Fruit fly (Drosophila melanogaster): Measurements from ENCODE around the gene Oga.
A peak's percentile ranks its signal among the peaks of the same experiment; 100 is the strongest.

Gene Oga

dm6 chr3R:21189520-21190180, 29.2 kb upstream of the Oga start:
- TF ChIP-seq Med (GFP tag): peak; percentile 59
- peak; percentile 80 for TF ChIP-seq CG8388 (GFP tag; optimal IDR thresholded peaks at IDR 0.05)
- TF ChIP-seq Pdp1 (GFP tag; optimal IDR thresholded peaks at IDR 0.05): peak in 1 of 2 experiments; percentile 26
- TF ChIP-seq al (GFP tag; IDR thresholded peaks at IDR 0.05): no peak
- TF ChIP-seq sens (GFP tag): peak; percentile 68
- no peak for TF ChIP-seq CG10366 (GFP tag; IDR thresholded peaks at IDR 0.05)
- peak; percentile 55 for TF ChIP-seq CG12769 (tag; optimal IDR thresholded peaks at IDR 0.05)

dm6 chr3R:21190797-21191401, 28.0 kb upstream of the Oga start:
- TF ChIP-seq ro (GFP tag; IDR thresholded peaks at IDR 0.05): no peak
- TF ChIP-seq Lpt (GFP tag; optimal IDR thresholded peaks at IDR 0.05): no peak
- TF ChIP-seq CG13296 (GFP tag; optimal IDR thresholded peaks at IDR 0.05): peak; percentile 21
- TF ChIP-seq CG1529 (GFP tag; optimal IDR thresholded peaks at IDR 0.05): no peak
- TF ChIP-seq CG11504 (tag; optimal IDR thresholded peaks at IDR 0.05): no peak
- no peak for TF ChIP-seq CG4854 (GFP tag; optimal IDR thresholded peaks at IDR 0.05)
- peak; percentile 21 for TF ChIP-seq mirr (GFP tag; optimal IDR thresholded peaks at IDR 0.05)
- TF ChIP-seq CG10366 (GFP tag; IDR thresholded peaks at IDR 0.05): no peak
- no peak for TF ChIP-seq p53 (GFP tag; optimal IDR thresholded peaks at IDR 0.05)
- TF ChIP-seq CG15011 (GFP tag; optimal IDR thresholded peaks at IDR 0.05): no peak
- no peak for TF ChIP-seq Blimp-1 (GFP tag; optimal IDR thresholded peaks at IDR 0.05)
- no peak for TF ChIP-seq CG17361 (GFP tag; IDR thresholded peaks at IDR 0.05)
- TF ChIP-seq chinmo (GFP tag; IDR thresholded peaks at IDR 0.05; ENCODE audit: partially characterized antibody): 0 out of 4 replicates have a peak, but pooled peaks have one; percentile 59
- no peak for TF ChIP-seq MBD-R2 (GFP tag; IDR thresholded peaks at IDR 0.05)
- no peak for TF ChIP-seq Lhr (GFP tag; optimal IDR thresholded peaks at IDR 0.05)
- TF ChIP-seq Trl (optimal IDR thresholded peaks at IDR 0.05): peak; percentile 48 to 70
- no peak for TF ChIP-seq Trl (GFP tag; optimal IDR thresholded peaks at IDR 0.05)
- no peak for TF ChIP-seq E2f2 (GFP tag; IDR thresholded peaks at IDR 0.05)
- TF ChIP-seq cwo (GFP tag; optimal IDR thresholded peaks at IDR 0.05): no peak
- TF ChIP-seq HLH3B (GFP tag; IDR thresholded peaks at IDR 0.05): no peak
- TF ChIP-seq pita (GFP tag; optimal IDR thresholded peaks at IDR 0.05): no peak
- peak; percentile 63 for TF ChIP-seq CG13894 (tag; optimal IDR thresholded peaks at IDR 0.05)
- no peak for TF ChIP-seq CG13123 (GFP tag; optimal IDR thresholded peaks at IDR 0.05)
- TF ChIP-seq sug (tag; optimal IDR thresholded peaks at IDR 0.05): peak; percentile 21
- no peak for TF ChIP-seq ci (GFP tag; IDR thresholded peaks at IDR 0.05)
- TF ChIP-seq lmd (GFP tag; IDR thresholded peaks at IDR 0.05): no peak
- no peak for TF ChIP-seq zfh2 (GFP tag; optimal IDR thresholded peaks at IDR 0.05)
- peak; percentile 22 for TF ChIP-seq CG3163 (GFP tag; optimal IDR thresholded peaks at IDR 0.05)
- TF ChIP-seq klu (GFP tag; IDR thresholded peaks at IDR 0.05): no peak
- no peak for TF ChIP-seq Side (GFP tag; optimal IDR thresholded peaks at IDR 0.05)
- TF ChIP-seq psq (GFP tag; optimal IDR thresholded peaks at IDR 0.05): no peak
- no peak for TF ChIP-seq Vsx1 (GFP tag; optimal IDR thresholded peaks at IDR 0.05)
- TF ChIP-seq CG6854 (GFP tag; optimal IDR thresholded peaks at IDR 0.05): no peak
- TF ChIP-seq CG42726 (GFP tag; IDR thresholded peaks at IDR 0.05; ENCODE audit: partially characterized antibody): no peak
- no peak for TF ChIP-seq CG8290 (GFP tag; optimal IDR thresholded peaks at IDR 0.05)
- peak in 1 of 2 experiments; percentile 5 for TF ChIP-seq CG8290 (tag; optimal IDR thresholded peaks at IDR 0.05)
- TF ChIP-seq CG1792 (GFP tag; optimal IDR thresholded peaks at IDR 0.05): no peak
- TF ChIP-seq CG3726 (GFP tag; IDR thresholded peaks at IDR 0.05): no peak
- TF ChIP-seq CG13624 (GFP tag; optimal IDR thresholded peaks at IDR 0.05): peak; percentile 63
- no peak for TF ChIP-seq Chrac-16 (GFP tag; optimal IDR thresholded peaks at IDR 0.05)
- TF ChIP-seq tio (GFP tag; optimal IDR thresholded peaks at IDR 0.05): no peak
- TF ChIP-seq Awh (GFP tag; IDR thresholded peaks at IDR 0.05): no peak
- no peak for TF ChIP-seq wek (GFP tag; optimal IDR thresholded peaks at IDR 0.05)
